Worm (Caenorhabditis elegans): ENCODE data around the gene Y37H2A.1.
A peak's percentile ranks its signal among the peaks of the same experiment; 100 is the strongest.

The Y37H2A.1 gene

DNA sequence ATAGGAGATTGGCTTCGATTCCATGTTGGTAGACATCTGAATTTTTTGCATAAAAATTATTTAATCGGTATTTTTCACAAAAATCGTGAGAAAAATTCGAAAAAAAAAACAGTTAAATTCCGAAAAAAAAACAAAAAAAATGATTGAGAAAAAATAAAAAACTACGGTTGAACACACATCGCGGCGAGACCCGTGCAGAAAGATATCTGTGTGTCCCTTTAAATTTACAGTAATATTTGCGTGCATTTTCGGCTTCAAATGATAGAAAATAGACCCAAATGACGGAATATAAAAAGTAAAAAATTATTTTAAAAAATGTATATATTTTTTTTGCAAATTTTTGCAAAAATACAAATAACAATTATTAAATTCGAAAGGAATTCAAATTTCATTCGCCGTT lies 29.6 kb downstream of the Y37H2A.1 start:
- no peak for TF ChIP-seq nhr-41 (GFP tag; IDR thresholded peaks at IDR 0.05)
- no peak for TF ChIP-seq jun-1 (tag; optimal IDR thresholded peaks at IDR 0.05)
- no peak for TF ChIP-seq gei-8 (GFP tag; optimal IDR thresholded peaks at IDR 0.05)
- TF ChIP-seq R02D3.7 (tag; optimal IDR thresholded peaks at IDR 0.05): no peak
- TF ChIP-seq ceh-20 (GFP tag; IDR thresholded peaks at IDR 0.05): no peak
- TF ChIP-seq sdz-12 (GFP tag; optimal IDR thresholded peaks at IDR 0.05): no peak
- TF ChIP-seq lin-1 (GFP tag; IDR thresholded peaks at IDR 0.05): no peak
- no peak for TF ChIP-seq ceh-62 (tag; optimal IDR thresholded peaks at IDR 0.05)
- no peak for TF ChIP-seq zip-11 (GFP tag; IDR thresholded peaks at IDR 0.05)
- TF ChIP-seq nhr-25 (tag; optimal IDR thresholded peaks at IDR 0.05; ENCODE audit: borderline replicate concordance, insufficient read depth): no peak
- no peak for TF ChIP-seq spr-3 (GFP tag; optimal IDR thresholded peaks at IDR 0.05)
- no peak for TF ChIP-seq nhr-10 (tag; optimal IDR thresholded peaks at IDR 0.05)
- no peak for TF ChIP-seq D1046.2 (GFP tag; IDR thresholded peaks at IDR 0.05)
- no peak for TF ChIP-seq lin-29 (GFP tag; IDR thresholded peaks at IDR 0.05)
- TF ChIP-seq mxl-2 (GFP tag; conservative IDR thresholded peaks at IDR 0.05): no peak
- TF ChIP-seq zag-1 (tag; optimal IDR thresholded peaks at IDR 0.05): no peak
- no peak for TF ChIP-seq daf-16 (GFP tag; optimal IDR thresholded peaks at IDR 0.05)
- TF ChIP-seq daf-16 (tag; optimal IDR thresholded peaks at IDR 0.05): no peak
- no peak for TF ChIP-seq spr-1 (tag; optimal IDR thresholded peaks at IDR 0.05)
- no peak for TF ChIP-seq zfp-3 (GFP tag; conservative IDR thresholded peaks at IDR 0.05)

DNA sequence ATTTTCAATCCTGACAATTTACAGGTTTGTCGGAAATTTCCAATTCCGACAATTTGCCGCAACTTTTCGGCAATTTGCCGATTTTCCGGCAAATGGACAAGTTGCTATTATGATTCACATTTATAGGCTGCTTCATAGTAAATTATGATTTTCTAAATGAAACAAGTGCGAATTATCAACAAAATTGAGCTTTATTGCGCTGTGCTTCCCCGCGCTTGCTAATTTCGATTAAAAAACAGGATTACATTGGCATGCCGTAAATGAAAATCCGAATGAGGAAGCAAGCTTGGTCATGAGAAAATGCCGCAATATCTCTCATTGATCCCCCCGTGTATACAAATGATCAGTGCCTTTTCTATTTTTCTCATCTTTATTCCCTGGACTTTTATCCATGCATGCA lies 30.6 kb downstream of the Y37H2A.1 start, which contains the start of gene Y37H2A.10:
Gene Y37H2A.10 (plus strand): TSS at position 301 of the 400 bp plus-strand sequence.
- TF ChIP-seq F10B5.3 (tag; optimal IDR thresholded peaks at IDR 0.05) (no peak), ceh-28 (tag; optimal IDR thresholded peaks at IDR 0.05) (no peak), nhr-111 (GFP tag; optimal IDR thresholded peaks at IDR 0.05) (no peak), F37D6.2 (tag; optimal IDR thresholded peaks at IDR 0.05) (no peak), F49E8.2 (tag; optimal IDR thresholded peaks at IDR 0.05; ENCODE audit: borderline replicate concordance) (no peak)

DNA sequence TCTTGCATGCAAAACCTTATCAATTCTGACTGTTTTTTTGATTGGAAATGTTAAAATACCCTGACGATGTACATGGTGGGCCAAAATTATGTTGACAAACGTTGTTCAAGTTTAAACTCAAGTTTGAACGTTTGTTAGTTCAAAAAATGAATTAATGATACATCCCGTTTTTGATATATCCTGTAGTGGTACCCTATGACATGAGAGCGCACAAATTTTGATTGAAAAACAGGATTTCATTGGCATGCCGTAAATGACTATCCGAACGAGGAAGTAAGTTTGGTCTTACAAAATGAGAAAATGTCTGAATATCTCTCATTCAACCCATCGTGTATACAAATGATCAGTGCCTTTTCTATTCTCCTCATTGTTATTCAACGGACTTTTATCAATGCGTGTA lies 33.1 kb downstream of the Y37H2A.1 start, which contains the start of gene Y37H2A.11:
Gene Y37H2A.11 (plus strand): TSS at position 301 of the 400 bp plus-strand sequence.
- no peak for TF ChIP-seq dmd-8 (GFP tag; IDR thresholded peaks at IDR 0.05)

DNA sequence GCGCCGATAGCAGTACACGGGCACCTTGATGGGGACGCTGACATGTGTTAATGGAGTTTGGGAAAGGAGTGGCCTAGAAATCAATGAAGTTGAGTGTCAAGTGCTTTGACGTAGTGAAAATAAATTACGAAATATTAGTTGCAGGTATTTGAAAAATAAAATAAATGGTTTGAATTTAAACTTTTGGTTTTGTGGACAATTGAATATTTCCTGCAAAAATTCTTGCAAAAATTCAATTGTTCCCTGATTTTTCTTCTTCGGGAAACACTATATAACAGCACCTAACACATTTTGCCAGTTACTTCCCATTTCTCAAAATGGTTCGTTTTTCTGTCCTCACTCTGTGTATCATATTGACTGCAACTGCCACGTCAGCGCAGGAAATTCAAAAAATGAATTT lies 34.5 kb downstream of the Y37H2A.1 start, which contains the start of gene Y37H2A.13:
Gene Y37H2A.13 (plus strand): TSS at position 301 of the 400 bp plus-strand sequence.
- no peak for TF ChIP-seq tag-97 (GFP tag; IDR thresholded peaks at IDR 0.05)
- TF ChIP-seq lin-1 (GFP tag; IDR thresholded peaks at IDR 0.05): no peak

DNA sequence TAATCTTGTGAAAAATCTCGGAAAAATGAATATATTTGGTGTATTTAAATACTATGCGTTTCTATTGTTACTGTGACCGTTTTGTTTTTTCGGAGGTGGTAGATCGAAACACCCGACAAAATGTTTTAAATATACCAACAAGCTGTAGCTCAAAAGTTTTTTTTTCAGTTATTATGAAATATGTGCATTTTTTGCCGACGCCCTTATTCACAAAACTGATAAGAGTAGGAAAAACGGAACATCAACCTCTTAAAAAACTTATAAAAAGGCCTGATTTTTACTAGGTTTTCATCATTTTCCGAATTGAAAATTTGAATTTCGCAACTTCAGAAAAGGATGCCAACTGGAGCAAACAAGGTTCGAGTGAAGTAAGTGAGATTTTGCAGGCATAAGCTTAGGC lies 35.4 kb downstream of the Y37H2A.1 start, which contains the start of gene Y37H2A.14:
Gene Y37H2A.14 (plus strand): TSS at position 301 of the 400 bp plus-strand sequence.
- no peak for TF ChIP-seq F49E8.2 (tag; optimal IDR thresholded peaks at IDR 0.05; ENCODE audit: borderline replicate concordance)
- TF ChIP-seq pqm-1 (tag; optimal IDR thresholded peaks at IDR 0.05): peak; percentile 22

DNA sequence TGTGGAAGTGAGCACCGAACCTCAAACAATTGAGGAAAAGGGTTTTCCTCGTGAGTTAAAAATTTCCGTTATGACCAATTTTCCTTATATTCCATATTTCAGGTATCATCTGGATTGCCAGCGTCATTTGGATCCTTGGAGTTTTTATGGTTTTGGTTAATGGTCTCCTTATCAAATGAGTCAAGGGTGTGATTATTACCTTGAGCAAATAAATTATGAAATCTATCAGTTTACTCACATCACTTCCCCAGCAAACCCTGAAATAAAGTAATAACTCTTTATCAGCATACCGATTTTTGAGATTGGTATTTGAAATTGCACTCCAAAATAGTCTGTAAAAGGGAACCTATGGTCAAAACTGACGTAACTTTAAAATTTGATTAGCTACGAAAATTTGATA lies 36.4 kb downstream of the Y37H2A.1 start:
- TF ChIP-seq mxl-2 (GFP tag; conservative IDR thresholded peaks at IDR 0.05) (no peak), hmg-1.1 (GFP tag; IDR thresholded peaks at IDR 0.05) (no peak), daf-16 (GFP tag; optimal IDR thresholded peaks at IDR 0.05) (no peak), daf-16 (tag; optimal IDR thresholded peaks at IDR 0.05) (peak; percentile 0), ceh-28 (tag; optimal IDR thresholded peaks at IDR 0.05) (no peak), ceh-20 (GFP tag; IDR thresholded peaks at IDR 0.05) (no peak), jun-1 (tag; optimal IDR thresholded peaks at IDR 0.05) (no peak), mxl-3 (GFP tag; optimal IDR thresholded peaks at IDR 0.05) (no peak), ces-1 (GFP tag; optimal IDR thresholded peaks at IDR 0.05) (no peak), T26A8.4 (GFP tag; IDR thresholded peaks at IDR 0.05) (no peak), Y48G9A.11 (GFP tag; IDR thresholded peaks at IDR 0.05) (no peak), nhr-48 (tag; optimal IDR thresholded peaks at IDR 0.05) (no peak), mdt-29 (GFP tag; IDR thresholded peaks at IDR 0.05) (no peak), set-16 (GFP tag; IDR thresholded peaks at IDR 0.05) (no peak), nhr-42 (GFP tag; IDR thresholded peaks at IDR 0.05) (no peak), zfp-3 (GFP tag; conservative IDR thresholded peaks at IDR 0.05) (no peak), pqm-1 (tag; optimal IDR thresholded peaks at IDR 0.05) (peak; percentile 31), php-3 (GFP tag; IDR thresholded peaks at IDR 0.05) (peak; percentile 50; the same call in 1 of the 2 replicates)
